Fruit fly (Drosophila melanogaster): Measurements from ENCODE around the gene eRF3.

eRF3 gene

dm6 chr2L:12465164-12466011 lies 31.1 kb downstream of the eRF3 start:
- TF ChIP-seq CG34406 (GFP tag; optimal IDR thresholded peaks at IDR 0.05) (no peak), CG32006 (GFP tag; optimal IDR thresholded peaks at IDR 0.05) (no peak), svp (GFP tag) (no peak), CG10631 (GFP tag; optimal IDR thresholded peaks at IDR 0.05) (no peak), Eip78C (GFP tag) (peak; percentile 20), CG6276 (GFP tag; optimal IDR thresholded peaks at IDR 0.05) (no peak), eg (GFP tag; IDR thresholded peaks at IDR 0.05) (no peak), fd59A (GFP tag; optimal IDR thresholded peaks at IDR 0.05) (no peak), CG11902 (GFP tag; optimal IDR thresholded peaks at IDR 0.05) (no peak), fkh (GFP tag; optimal IDR thresholded peaks at IDR 0.05) (peak; percentile 77)

dm6 chr2L:12466506-12467043 lies 32.3 kb downstream of the eRF3 start:
- no peak for TF ChIP-seq CG8119 (GFP tag; IDR thresholded peaks at IDR 0.05)
- TF ChIP-seq CG6792 (GFP tag; optimal IDR thresholded peaks at IDR 0.05): no peak
- no peak for TF ChIP-seq eg (GFP tag; IDR thresholded peaks at IDR 0.05)
- TF ChIP-seq CG6276 (GFP tag; optimal IDR thresholded peaks at IDR 0.05): no peak
- TF ChIP-seq spab (GFP tag; optimal IDR thresholded peaks at IDR 0.05): no peak
- TF ChIP-seq Sox102F (GFP tag; optimal IDR thresholded peaks at IDR 0.05): no peak
- TF ChIP-seq fd85E (GFP tag; optimal IDR thresholded peaks at IDR 0.05): no peak
- no peak for TF ChIP-seq CG3032 (tag; optimal IDR thresholded peaks at IDR 0.05)
- no peak for TF ChIP-seq Eip75B (GFP tag; optimal IDR thresholded peaks at IDR 0.05)
- TF ChIP-seq Gug (GFP tag; IDR thresholded peaks at IDR 0.05): no peak
- no peak for TF ChIP-seq salr (GFP tag; optimal IDR thresholded peaks at IDR 0.05)
- no peak for TF ChIP-seq topi (GFP tag; optimal IDR thresholded peaks at IDR 0.05)
- no peak for TF ChIP-seq OdsH (GFP tag; optimal IDR thresholded peaks at IDR 0.05)
- no peak for TF ChIP-seq CG6163 (GFP tag; IDR thresholded peaks at IDR 0.05)
- TF ChIP-seq Sox14 (GFP tag; optimal IDR thresholded peaks at IDR 0.05): no peak
- no peak for TF ChIP-seq esn (GFP tag; optimal IDR thresholded peaks at IDR 0.05)
- no peak for TF ChIP-seq CG15336 (GFP tag; IDR thresholded peaks at IDR 0.05)

- TF ChIP-seq CG15336 (GFP tag; IDR thresholded peaks at IDR 0.05): no peak
- peak; percentile 55 for TF ChIP-seq fkh (GFP tag; optimal IDR thresholded peaks at IDR 0.05)
Observed at dm6 chr2L:12467673-12468072, 33.4 kb downstream of the eRF3 start.

- TF ChIP-seq CG7368 (GFP tag; optimal IDR thresholded peaks at IDR 0.05): no peak
- no peak for TF ChIP-seq Hr39 (GFP tag; optimal IDR thresholded peaks at IDR 0.05)
- peak; percentile 4 for TF ChIP-seq Eip78C (GFP tag)
Observed at dm6 chr2L:12468813-12469212, 34.6 kb downstream of the eRF3 start.

dm6 chr2L:12469235-12469634 lies 35.0 kb downstream of the eRF3 start:
- TF ChIP-seq CG4318 (GFP tag; optimal IDR thresholded peaks at IDR 0.05) (no peak), CG6163 (GFP tag; IDR thresholded peaks at IDR 0.05) (no peak), svp (GFP tag) (no peak), esn (GFP tag; optimal IDR thresholded peaks at IDR 0.05) (no peak), CG6854 (GFP tag; optimal IDR thresholded peaks at IDR 0.05) (no peak), Eip93F (GFP tag; optimal IDR thresholded peaks at IDR 0.05) (no peak), Hr4 (GFP tag; optimal IDR thresholded peaks at IDR 0.05) (no peak), CG8119 (GFP tag; IDR thresholded peaks at IDR 0.05) (no peak)

- peak; percentile 39 for TF ChIP-seq CG6276 (GFP tag; optimal IDR thresholded peaks at IDR 0.05)
- TF ChIP-seq CG8119 (GFP tag; IDR thresholded peaks at IDR 0.05): peak; percentile 62; the same call in 2 of the 3 replicates
- TF ChIP-seq Lpt (GFP tag; optimal IDR thresholded peaks at IDR 0.05): peak; percentile 36
- TF ChIP-seq eg (GFP tag; IDR thresholded peaks at IDR 0.05): peak; percentile 83
- no peak for TF ChIP-seq CG8632 (GFP tag; optimal IDR thresholded peaks at IDR 0.05)
- TF ChIP-seq CG6163 (GFP tag; IDR thresholded peaks at IDR 0.05): 0 out of 3 replicates have a peak, but pooled peaks have one; percentile 6
Observed at dm6 chr2L:12471937-12472336, 37.7 kb downstream of the eRF3 start.

Data from whole organism, prepupa.